Worm (Caenorhabditis elegans) whole organism, young adult: Measurements from ENCODE around the gene W02B12.12.

Experiments used
- C17E4.6 ChIP-seq: fragments of 200-800 bp; sonication (Bioruptor generic); IDR thresholded peaks from 2 replicates; pipeline ENCODE4 v1.3.6; 2022; ENCODE audit warnings: missing genetic modification reagents, missing genetic modification characterization, missing compliant biosample characterization
- Y79H2A.3 ChIP-seq: fragments of 200-800 bp; sonication (Bioruptor generic); conservative IDR thresholded peaks from 2 replicates; pipeline ENCODE4 v1.3.6; 2022; ENCODE audit warnings: missing genetic modification reagents, missing genetic modification characterization, missing compliant biosample characterization
- akir-1 ChIP-seq: fragments of 200-800 bp; sonication (Bioruptor generic); optimal IDR thresholded peaks from 2 replicates; lab custom pipeline; 2018; ENCODE audit warnings: mild to moderate bottlenecking, missing genetic modification characterization, moderate library complexity, missing compliant biosample characterization
- ama-1 ChIP-seq, 3 experiments: fragments of 150-350 bp in 1 of 3; sonication (generic microtip) in 2 of 3; optimal IDR thresholded peaks; 2 replicates each; lab custom pipeline; 2014 to 2018; ENCODE audit warnings: missing biosample characterization in 2 of 3, missing genetic modification characterization in 2 of 3, missing genetic modification reagents in 2 of 3
- athp-1 ChIP-seq: sonication (generic microtip); optimal IDR thresholded peaks from 2 replicates; lab custom pipeline; 2017; ENCODE audit warnings: mild to moderate bottlenecking, missing genetic modification characterization, missing compliant biosample characterization
- ceh-79 ChIP-seq: sonication (generic microtip); optimal IDR thresholded peaks from 2 replicates; lab custom pipeline; 2017; ENCODE audit warnings: mild to moderate bottlenecking, missing genetic modification characterization, missing compliant biosample characterization
- egl-18 ChIP-seq: fragments of 200-800 bp; sonication (Bioruptor generic); IDR thresholded peaks from 2 replicates; pipeline ENCODE4 v1.3.6; 2022; ENCODE audit warnings: missing genetic modification reagents, missing genetic modification characterization, missing compliant biosample characterization
- egl-44 ChIP-seq: fragments of 200-800 bp; sonication (Bioruptor generic); IDR thresholded peaks from 2 replicates; pipeline ENCODE4 v1.3.6; 2022; ENCODE audit warnings: missing genetic modification reagents, missing genetic modification characterization, missing compliant biosample characterization
- let-607 ChIP-seq, 2 experiments: fragments of 200-800 bp in 1 of 2; sonication (Bioruptor generic) in 1 of 2; sonication (generic microtip) in 1 of 2; optimal IDR thresholded peaks; 2 replicates each; lab custom pipeline; 2016 to 2018; ENCODE audit warnings: mild to moderate bottlenecking in 2 of 2, missing compliant biosample characterization in 2 of 2, missing genetic modification characterization in 2 of 2, moderate library complexity in 2 of 2, missing genotype in 1 of 2
- madf-8 ChIP-seq: fragments of 200-800 bp; sonication (Bioruptor generic); conservative IDR thresholded peaks from 2 replicates; pipeline ENCODE4 v1.3.6; 2022; ENCODE audit warnings: missing genetic modification reagents, missing genetic modification characterization, missing compliant biosample characterization

DNA sequence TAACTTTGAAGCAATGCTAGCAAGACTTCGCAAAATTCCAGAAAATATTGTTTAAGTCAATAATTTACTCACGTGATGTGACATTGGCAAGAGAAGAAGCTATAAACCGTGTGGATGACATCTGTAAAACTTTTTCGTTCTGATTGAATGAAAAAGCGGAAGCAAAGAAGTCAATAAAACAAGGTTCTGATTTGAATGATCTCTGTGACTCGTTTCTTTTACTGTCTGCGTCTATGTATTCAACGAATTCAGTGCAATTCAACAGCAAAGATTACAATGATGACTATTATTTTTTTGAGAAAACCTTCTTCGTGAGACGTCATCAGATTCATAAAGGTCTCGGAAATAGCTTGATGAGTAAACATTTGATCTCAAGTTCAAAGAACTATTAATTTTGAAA is 13.9 kb upstream of the W02B12.12 start, which contains the start of gene hacl-1:
- TF ChIP-seq ceh-79 (tag; lab: Kevin White, UChicago) (no peak), C17E4.6 (no peak), akir-1 (no peak), athp-1 (tag; lab: Kevin White, UChicago) (no peak), Y79H2A.3 (GFP tag; lab: Robert Waterston, UW) (no peak), egl-18 (GFP tag; lab: Robert Waterston, UW) (no peak), let-607 (tag; optimal IDR thresholded peaks at IDR 0.05; lab: Kevin White, UChicago) (no peak), egl-44 (GFP tag; lab: Robert Waterston, UW) (no peak), ama-1 (optimal IDR thresholded peaks at IDR 0.05; lab: Kevin White, UChicago) (no peak), ama-1 (GFP tag; optimal IDR thresholded peaks at IDR 0.05; lab: Kevin White, UChicago) (no peak), madf-8 (GFP tag; lab: Robert Waterston, UW) (no peak)
